Worm (Caenorhabditis elegans) whole organism, L2 larva: ENCODE measurements around the gene F59C12.4.
A peak's percentile ranks its signal among the peaks of the same experiment; 100 is the strongest.

Experiments
- C34F6.9 ChIP-seq: fragments of 150-350 bp; optimal IDR thresholded peaks from 2 replicates; lab custom pipeline; 2014; ENCODE audit warnings: missing biosample characterization, missing genetic modification characterization
- F13H6.1 ChIP-seq: sonication (generic microtip); optimal IDR thresholded peaks from 2 replicates; lab custom pipeline; 2016; ENCODE audit warnings: missing genetic modification characterization, missing compliant biosample characterization
- Y55F3AM.14 ChIP-seq: fragments of 200-800 bp; sonication (Bioruptor generic); optimal IDR thresholded peaks from 2 replicates; lab custom pipeline; 2018; ENCODE audit warnings: mild to moderate bottlenecking, missing genetic modification characterization, missing compliant biosample characterization
- ZK546.5 ChIP-seq: sonication (generic microtip); optimal IDR thresholded peaks from 2 replicates; lab custom pipeline; 2017; ENCODE audit warnings: missing biosample characterization, missing genetic modification characterization
- alr-1 ChIP-seq: fragments of 150-350 bp; optimal IDR thresholded peaks from 2 replicates; lab custom pipeline; 2014; ENCODE audit warnings: missing biosample characterization, missing genetic modification characterization
- aly-2 ChIP-seq: fragments of 150-350 bp; optimal IDR thresholded peaks from 2 replicates; lab custom pipeline; 2014; ENCODE audit warnings: missing biosample characterization, missing genetic modification characterization
- blmp-1 ChIP-seq: sonication (generic microtip); optimal IDR thresholded peaks from 2 replicates; lab custom pipeline; 2017; ENCODE audit warnings: missing genetic modification characterization, mild to moderate bottlenecking, missing compliant biosample characterization, antibody characterized with exemption, moderate library complexity; ENCODE audit not compliant: insufficient read depth
- ceh-16 ChIP-seq: fragments of 150-350 bp; optimal IDR thresholded peaks from 2 replicates; lab custom pipeline; 2014; ENCODE audit warnings: missing biosample characterization, missing genetic modification characterization
- crh-2 ChIP-seq: sonication (generic microtip); optimal IDR thresholded peaks from 2 replicates; lab custom pipeline; 2017; ENCODE audit warnings: missing biosample characterization, missing genetic modification characterization
- dmd-4 ChIP-seq: sonication (generic microtip); optimal IDR thresholded peaks from 2 replicates; lab custom pipeline; 2017; ENCODE audit warnings: missing biosample characterization, missing genetic modification characterization
- egl-27 ChIP-seq: sonication (generic microtip); optimal IDR thresholded peaks from 3 replicates; lab custom pipeline; 2017; ENCODE audit warnings: missing biosample characterization, missing genetic modification reagents, missing genetic modification characterization
- elt-1 ChIP-seq: fragments of 150-350 bp; optimal IDR thresholded peaks from 2 replicates; lab custom pipeline; 2014; ENCODE audit warnings: missing biosample characterization, missing genetic modification characterization
- fos-1 ChIP-seq: fragments of 150-350 bp; optimal IDR thresholded peaks from 2 replicates; lab custom pipeline; 2014; ENCODE audit warnings: missing biosample characterization, missing genetic modification characterization
- gmeb-1 ChIP-seq: fragments of 150-350 bp; optimal IDR thresholded peaks from 2 replicates; lab custom pipeline; 2014; ENCODE audit warnings: missing biosample characterization, missing genetic modification characterization
- lin-11 ChIP-seq: fragments of 150-350 bp; sonication (generic microtip); optimal IDR thresholded peaks from 2 replicates; lab custom pipeline; 2014; ENCODE audit warnings: missing biosample characterization, missing genetic modification characterization, inconsistent platforms, mixed read lengths
- lin-13 ChIP-seq: fragments of 150-350 bp; optimal IDR thresholded peaks from 2 replicates; lab custom pipeline; 2014; ENCODE audit warnings: missing biosample characterization, missing genetic modification reagents, missing genetic modification characterization
- lsy-2 ChIP-seq, 2 experiments: fragments of 150-350 bp in 1 of 2; sonication (generic microtip) in 1 of 2; optimal IDR thresholded peaks; 2 replicates each; lab custom pipeline; 2014 to 2017; ENCODE audit warnings: missing biosample characterization in 2 of 2, missing genetic modification characterization in 2 of 2
- mab-5 ChIP-seq: fragments of 150-350 bp; optimal IDR thresholded peaks from 2 replicates; lab custom pipeline; 2014; ENCODE audit warnings: missing biosample characterization, missing genetic modification characterization
- mdl-1 ChIP-seq, 2 experiments: fragments of 150-350 bp in 1 of 2; sonication (generic microtip) in 1 of 2; optimal IDR thresholded peaks; 2 replicates each; lab custom pipeline; 2017; ENCODE audit warnings: missing biosample characterization in 2 of 2, missing genetic modification characterization in 2 of 2
- nhr-11 ChIP-seq: fragments of 150-350 bp; optimal IDR thresholded peaks from 2 replicates; lab custom pipeline; 2014; ENCODE audit warnings: missing biosample characterization, missing genetic modification characterization
- nhr-12 ChIP-seq: fragments of 150-350 bp; optimal IDR thresholded peaks from 2 replicates; lab custom pipeline; 2014; ENCODE audit warnings: missing biosample characterization, missing genetic modification characterization
- nhr-129 ChIP-seq: fragments of 150-350 bp; optimal IDR thresholded peaks from 2 replicates; lab custom pipeline; 2014; ENCODE audit warnings: missing biosample characterization, missing genetic modification characterization
- nhr-21 ChIP-seq: fragments of 150-350 bp; optimal IDR thresholded peaks from 2 replicates; lab custom pipeline; 2014; ENCODE audit warnings: missing biosample characterization, missing genetic modification characterization
- nhr-23 ChIP-seq: fragments of 150-350 bp; optimal IDR thresholded peaks from 2 replicates; lab custom pipeline; 2014; ENCODE audit warnings: missing biosample characterization, missing genetic modification reagents, missing genetic modification characterization
- nhr-237 ChIP-seq: fragments of 150-350 bp; optimal IDR thresholded peaks from 2 replicates; lab custom pipeline; 2014; ENCODE audit warnings: missing biosample characterization, missing genetic modification characterization
- nhr-25 ChIP-seq: fragments of 150-350 bp; sonication (generic microtip); optimal IDR thresholded peaks from 3 replicates; lab custom pipeline; 2014; ENCODE audit warnings: missing biosample characterization, missing genetic modification characterization
- nhr-6 ChIP-seq: fragments of 150-350 bp; optimal IDR thresholded peaks from 2 replicates; lab custom pipeline; 2014; ENCODE audit warnings: missing biosample characterization, missing genetic modification characterization
- peb-1 ChIP-seq: fragments of 150-350 bp; optimal IDR thresholded peaks from 2 replicates; lab custom pipeline; 2014; ENCODE audit warnings: missing biosample characterization, missing genetic modification characterization
- sem-4 ChIP-seq: fragments of 150-350 bp; optimal IDR thresholded peaks from 2 replicates; lab custom pipeline; 2014; ENCODE audit warnings: missing biosample characterization, missing genetic modification reagents, missing genetic modification characterization
- skn-1 ChIP-seq: sonication (generic microtip); optimal IDR thresholded peaks from 2 replicates; lab custom pipeline; 2017; ENCODE audit warnings: missing biosample characterization, missing genetic modification characterization
- sma-3 ChIP-seq: sonication (generic microtip); optimal IDR thresholded peaks from 2 replicates; lab custom pipeline; 2016; ENCODE audit warnings: missing genetic modification reagents, missing genetic modification characterization, missing compliant biosample characterization
- sma-9 ChIP-seq, 2 experiments: fragments of 150-350 bp in 1 of 2; sonication (generic microtip) in 1 of 2; optimal IDR thresholded peaks; 2 replicates each; lab custom pipeline; 2014 to 2016; ENCODE audit warnings: missing genetic modification characterization in 2 of 2, mild to moderate bottlenecking in 1 of 2, missing biosample characterization in 1 of 2, missing compliant biosample characterization in 1 of 2, missing genetic modification reagents in 1 of 2, moderate library complexity in 1 of 2
- snpc-4 ChIP-seq: fragments of 150-350 bp; optimal IDR thresholded peaks from 2 replicates; lab custom pipeline; 2014; ENCODE audit warnings: missing biosample characterization, missing genetic modification characterization
- unc-39 ChIP-seq: fragments of 150-350 bp; optimal IDR thresholded peaks from 2 replicates; lab custom pipeline; 2014; ENCODE audit warnings: missing biosample characterization, missing genetic modification characterization
- unc-55 ChIP-seq: fragments of 150-350 bp; sonication (generic microtip); optimal IDR thresholded peaks from 3 replicates; lab custom pipeline; 2014; ENCODE audit warnings: missing biosample characterization, missing genetic modification reagents, missing genetic modification characterization
- unc-62 ChIP-seq: fragments of 150-350 bp; optimal IDR thresholded peaks from 2 replicates; lab custom pipeline; 2014; ENCODE audit warnings: missing biosample characterization, missing genetic modification reagents, missing genetic modification characterization
- zag-1 ChIP-seq: fragments of 150-350 bp; optimal IDR thresholded peaks from 2 replicates; lab custom pipeline; 2014; ENCODE audit warnings: missing biosample characterization, missing genetic modification characterization
- ztf-1 ChIP-seq: fragments of 200-800 bp; sonication (Bioruptor generic); conservative IDR thresholded peaks from 2 replicates; pipeline ENCODE4 v1.3.6; 2022; ENCODE audit warnings: missing genetic modification characterization, missing compliant biosample characterization
- ztf-11 ChIP-seq: sonication (generic microtip); optimal IDR thresholded peaks from 2 replicates; lab custom pipeline; 2017; ENCODE audit warnings: missing biosample characterization, missing genetic modification characterization

The F59C12.4 gene

DNA sequence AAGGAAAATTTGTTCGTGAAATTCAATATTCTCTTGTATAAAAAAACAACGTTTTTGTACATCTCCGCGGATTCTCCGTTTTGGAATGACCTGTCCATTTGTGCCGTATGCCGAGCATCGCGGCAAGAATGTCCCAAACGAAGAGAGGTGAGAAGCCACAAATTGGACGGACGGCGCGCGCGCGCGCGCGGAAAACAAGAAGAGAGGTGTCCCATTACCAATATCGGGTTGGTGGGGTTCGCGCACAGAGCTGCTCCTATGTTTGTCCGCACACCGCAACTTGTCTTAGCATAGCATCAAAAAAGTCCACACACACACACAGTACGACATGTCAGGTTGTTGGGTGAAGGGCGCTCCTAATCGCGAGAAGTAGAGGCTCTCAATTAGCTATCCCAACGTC is 10.9 kb downstream of the F59C12.4 start:
- TF ChIP-seq sma-3 (GFP tag; lab: Kevin White, UChicago) (no peak), unc-55 (GFP tag; lab: Kevin White, UChicago) (no peak), zag-1 (tag; lab: Kevin White, UChicago) (no peak), elt-1 (tag; lab: Kevin White, UChicago) (no peak), mab-5 (tag; lab: Kevin White, UChicago) (no peak)
- TF ChIP-seq, all 48 proteins: peak for 0

DNA sequence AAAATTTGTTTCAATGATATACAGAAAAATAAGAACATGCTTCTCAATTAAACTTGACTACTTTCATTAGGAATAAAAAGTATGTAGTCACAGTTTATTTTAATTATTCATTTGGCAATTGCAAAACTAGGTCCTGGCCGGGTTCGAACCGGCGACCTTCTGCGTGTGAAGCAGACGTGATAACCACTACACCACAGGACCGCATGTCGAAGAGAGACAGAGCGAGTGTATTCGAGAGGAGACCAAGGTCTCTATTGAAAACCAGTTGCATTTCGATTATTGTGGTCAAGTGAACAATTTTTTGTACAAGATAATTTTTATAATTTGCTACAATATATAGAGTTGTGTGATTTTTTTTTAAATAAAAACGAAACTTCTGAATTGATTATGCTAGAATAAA is 11.6 kb downstream of the F59C12.4 start:
- TF ChIP-seq sma-9 (GFP tag; optimal IDR thresholded peaks at IDR 0.05; lab: Kevin White, UChicago), result peak; percentile 59
- no peak for TF ChIP-seq sma-9 (tag; optimal IDR thresholded peaks at IDR 0.05; lab: Kevin White, UChicago)
- no peak for TF ChIP-seq elt-1 (tag; lab: Kevin White, UChicago)
- no peak for TF ChIP-seq nhr-237 (tag; lab: Kevin White, UChicago)
- peak; percentile 62 for TF ChIP-seq fos-1 (tag; lab: Kevin White, UChicago)
- TF ChIP-seq blmp-1 (tag; lab: Kevin White, UChicago), result no peak
- TF ChIP-seq egl-27 (tag; lab: Kevin White, UChicago), result peak; percentile 68
- peak; percentile 12 for TF ChIP-seq mab-5 (tag; lab: Kevin White, UChicago)
- peak; percentile 38 to 54 for TF ChIP-seq lsy-2 (tag; optimal IDR thresholded peaks at IDR 0.05; lab: Kevin White, UChicago)
- no peak for TF ChIP-seq ztf-1 (GFP tag; lab: Robert Waterston, UW)
- peak; percentile 33 for TF ChIP-seq nhr-25 (tag; lab: Kevin White, UChicago)
- TF ChIP-seq peb-1 (tag; lab: Kevin White, UChicago), result no peak
- no peak for TF ChIP-seq aly-2 (tag; lab: Kevin White, UChicago)
- no peak for TF ChIP-seq nhr-23 (tag; lab: Kevin White, UChicago)
- TF ChIP-seq crh-2 (tag; lab: Kevin White, UChicago), result peak; percentile 74
- peak; percentile 40 for TF ChIP-seq nhr-21 (tag; lab: Kevin White, UChicago)
- TF ChIP-seq snpc-4 (tag; lab: Kevin White, UChicago), result peak; percentile 45
- TF ChIP-seq nhr-12 (tag; lab: Kevin White, UChicago), result no peak
- TF ChIP-seq ceh-16, result no peak
- TF ChIP-seq Y55F3AM.14 (GFP tag; lab: Kevin White, UChicago), result peak; percentile 14
- peak; percentile 3 for TF ChIP-seq sem-4 (tag; lab: Kevin White, UChicago)
- TF ChIP-seq dmd-4 (tag; lab: Kevin White, UChicago), result no peak
- no peak for TF ChIP-seq unc-39 (tag; lab: Kevin White, UChicago)
- TF ChIP-seq nhr-129, result peak; percentile 77
- peak; percentile 53 for TF ChIP-seq C34F6.9 (tag; lab: Kevin White, UChicago)
- no peak for TF ChIP-seq mdl-1 (tag; optimal IDR thresholded peaks at IDR 0.05; lab: Kevin White, UChicago)
- no peak for TF ChIP-seq nhr-6 (tag; lab: Kevin White, UChicago)
- TF ChIP-seq skn-1 (tag; lab: Kevin White, UChicago), result no peak
- peak; percentile 59 for TF ChIP-seq gmeb-1 (tag; lab: Kevin White, UChicago)
- no peak for TF ChIP-seq unc-62 (GFP tag; lab: Kevin White, UChicago)
- peak; percentile 59 for TF ChIP-seq lin-11 (tag; lab: Kevin White, UChicago)
- TF ChIP-seq ZK546.5 (tag; lab: Kevin White, UChicago), result no peak
- peak; percentile 61 for TF ChIP-seq sma-3 (GFP tag; lab: Kevin White, UChicago)
- TF ChIP-seq lin-13 (GFP tag; lab: Kevin White, UChicago), result peak; percentile 28
- no peak for TF ChIP-seq alr-1
- TF ChIP-seq unc-55 (GFP tag; lab: Kevin White, UChicago), result peak; percentile 59
- no peak for TF ChIP-seq nhr-11 (tag; lab: Kevin White, UChicago)
- peak; percentile 63 for TF ChIP-seq F13H6.1 (tag; lab: Kevin White, UChicago)
- peak; percentile 12 for TF ChIP-seq zag-1 (tag; lab: Kevin White, UChicago)

DNA sequence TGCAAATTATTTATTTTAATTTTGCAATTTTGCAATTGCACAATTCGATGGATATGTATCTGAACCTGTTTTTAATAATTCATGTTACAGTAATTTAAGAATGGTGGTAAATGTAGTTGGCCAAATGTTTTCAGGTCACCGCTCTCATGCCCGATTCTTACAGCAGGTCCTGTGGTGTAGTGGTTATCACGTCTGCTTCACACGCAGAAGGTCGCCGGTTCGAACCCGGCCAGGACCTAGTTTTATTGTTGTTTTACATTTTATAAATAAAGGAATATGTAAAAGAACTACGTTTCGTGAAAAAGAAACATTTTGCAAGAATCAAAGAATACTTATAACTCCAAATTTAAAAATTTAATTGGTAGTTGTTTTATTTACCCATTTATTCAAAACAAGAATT is 12.2 kb downstream of the F59C12.4 start:
- TF ChIP-seq fos-1 (tag; lab: Kevin White, UChicago) (peak; percentile 6), dmd-4 (tag; lab: Kevin White, UChicago) (no peak), ztf-11 (no peak)
